Fruit fly (Drosophila melanogaster) whole organism, prepupa: ENCODE results near the gene mio.

Experiments used
- Blimp-1 ChIP-seq: fragments of 200-800 bp; sonication (Bioruptor generic); optimal IDR thresholded peaks from 3 replicates; lab custom pipeline; 2017; ENCODE audit warnings: missing biosample characterization, missing genetic modification characterization, mild to moderate bottlenecking, moderate library complexity, missing genetic modification reagents
- CG10669 ChIP-seq: fragments of 200-800 bp; sonication (Bioruptor generic); optimal IDR thresholded peaks from 3 replicates; lab custom pipeline; 2018; ENCODE audit warnings: missing biosample characterization, mild to moderate bottlenecking, missing genetic modification characterization, moderate library complexity
- CG11294 ChIP-seq: fragments of 200-800 bp; sonication (Bioruptor generic); IDR thresholded peaks from 2 replicates; pipeline ENCODE4 v1.3.6; 2022; ENCODE audit warnings: missing biosample characterization, missing genetic modification characterization
- CG11762 ChIP-seq: fragments of 200-800 bp; sonication (Bioruptor generic); optimal IDR thresholded peaks from 3 replicates; lab custom pipeline; 2016; ENCODE audit warnings: missing biosample characterization, missing genetic modification characterization; ENCODE audit not compliant: insufficient read depth
- CG11902 ChIP-seq: fragments of 200-800 bp; sonication (Bioruptor generic); optimal IDR thresholded peaks from 3 replicates; lab custom pipeline; 2016; ENCODE audit warnings: missing biosample characterization, missing genetic modification characterization
- CG15336 ChIP-seq: fragments of 200-800 bp; sonication (Bioruptor generic); IDR thresholded peaks from 2 replicates; pipeline ENCODE4 v1.3.6; 2022; ENCODE audit warnings: missing biosample characterization, missing genetic modification characterization
- CG1621 ChIP-seq: fragments of 200-800 bp; sonication (Bioruptor generic); optimal IDR thresholded peaks from 3 replicates; lab custom pipeline; 2018; ENCODE audit warnings: missing biosample characterization, mild to moderate bottlenecking, missing genetic modification characterization
- CG16779 ChIP-seq: fragments of 200-800 bp; sonication (Bioruptor generic); optimal IDR thresholded peaks from 3 replicates; lab custom pipeline; 2017; ENCODE audit warnings: missing biosample characterization, mild to moderate bottlenecking, missing genetic modification characterization
- CG3032 ChIP-seq: fragments of 200-800 bp; optimal IDR thresholded peaks from 2 replicates; lab custom pipeline; 2019; ENCODE audit warnings: missing biosample characterization, mild to moderate bottlenecking, missing genetic modification characterization, moderate library complexity
- CG31627 ChIP-seq: fragments of 200-800 bp; sonication (Bioruptor generic); optimal IDR thresholded peaks from 3 replicates; lab custom pipeline; 2016; ENCODE audit warnings: missing biosample characterization, missing genetic modification characterization
- CG32006 ChIP-seq: fragments of 200-800 bp; sonication (Bioruptor generic); optimal IDR thresholded peaks from 3 replicates; lab custom pipeline; 2017; ENCODE audit warnings: missing biosample characterization, mild to moderate bottlenecking, missing genetic modification characterization
- CG34406 ChIP-seq: fragments of 200-800 bp; sonication (Bioruptor generic); optimal IDR thresholded peaks from 3 replicates; lab custom pipeline; 2016; ENCODE audit warnings: missing biosample characterization, missing genetic modification characterization
- CG3919 ChIP-seq: fragments of 200-800 bp; sonication (Bioruptor generic); optimal IDR thresholded peaks from 3 replicates; lab custom pipeline; 2016; ENCODE audit warnings: missing biosample characterization, missing genetic modification characterization
- CG4318 ChIP-seq: fragments of 200-800 bp; sonication (Bioruptor generic); optimal IDR thresholded peaks from 3 replicates; lab custom pipeline; 2017; ENCODE audit warnings: missing biosample characterization, mild to moderate bottlenecking, missing genetic modification characterization
- CG6276 ChIP-seq: fragments of 200-800 bp; sonication (Bioruptor generic); optimal IDR thresholded peaks from 2 replicates; lab custom pipeline; 2017; ENCODE audit warnings: missing biosample characterization, mild to moderate bottlenecking, missing genetic modification characterization
- CG6792 ChIP-seq: fragments of 200-800 bp; sonication (Bioruptor generic); optimal IDR thresholded peaks from 3 replicates; lab custom pipeline; 2016; ENCODE audit warnings: missing biosample characterization, missing genetic modification characterization
- CG6808 ChIP-seq: fragments of 200-800 bp; sonication (Bioruptor generic); optimal IDR thresholded peaks from 3 replicates; lab custom pipeline; 2017; ENCODE audit warnings: missing biosample characterization, missing genetic modification characterization, mild to moderate bottlenecking, moderate library complexity, missing genetic modification reagents
- CG6854 ChIP-seq: fragments of 200-800 bp; sonication (Bioruptor generic); optimal IDR thresholded peaks from 2 replicates; lab custom pipeline; 2017; ENCODE audit warnings: missing biosample characterization, mild to moderate bottlenecking, missing genetic modification characterization
- CG7368 ChIP-seq: fragments of 200-800 bp; sonication (Bioruptor generic); optimal IDR thresholded peaks from 3 replicates; lab custom pipeline; 2016; ENCODE audit warnings: missing biosample characterization, missing genetic modification characterization
- CG8119 ChIP-seq: fragments of 200-800 bp; sonication (Bioruptor generic); IDR thresholded peaks from 3 replicates; pipeline ENCODE4 v1.3.6; 2022; ENCODE audit warnings: missing biosample characterization, missing genetic modification characterization
- CG8319 ChIP-seq: fragments of 200-800 bp; sonication (Bioruptor generic); optimal IDR thresholded peaks from 3 replicates; lab custom pipeline; 2016; ENCODE audit warnings: missing biosample characterization, missing genetic modification characterization
- CG8632 ChIP-seq: fragments of 200-800 bp; sonication (Bioruptor generic); optimal IDR thresholded peaks from 3 replicates; lab custom pipeline; 2016; ENCODE audit warnings: missing biosample characterization, missing genetic modification characterization
- CG9139 ChIP-seq: fragments of 200-800 bp; sonication (Bioruptor generic); optimal IDR thresholded peaks from 3 replicates; lab custom pipeline; 2017; ENCODE audit warnings: missing biosample characterization, mild to moderate bottlenecking, missing genetic modification characterization
- Eip75B ChIP-seq: fragments of 200-800 bp; sonication (Bioruptor generic); optimal IDR thresholded peaks from 3 replicates; lab custom pipeline; 2016; ENCODE audit warnings: missing biosample characterization, missing genetic modification characterization
- Eip78C ChIP-seq: fragments of 200-800 bp; sonication (Bioruptor generic); peaks from one replicate; lab custom pipeline; 2016; ENCODE audit warnings: missing biosample characterization, missing genetic modification characterization
- Eip93F ChIP-seq: fragments of 200-800 bp; sonication (Bioruptor generic); optimal IDR thresholded peaks from 2 replicates; lab custom pipeline; 2016; ENCODE audit warnings: missing biosample characterization, mild to moderate bottlenecking, missing genetic modification characterization
- Ets21C ChIP-seq: fragments of 200-800 bp; sonication (Bioruptor generic); optimal IDR thresholded peaks from 3 replicates; lab custom pipeline; 2016; ENCODE audit warnings: missing biosample characterization, missing genetic modification characterization
- Ets96B ChIP-seq: fragments of 200-800 bp; optimal IDR thresholded peaks from 2 replicates; lab custom pipeline; 2019; ENCODE audit warnings: missing biosample characterization, mild to moderate bottlenecking, missing genetic modification characterization, moderate library complexity
- Hr38 ChIP-seq: sonication (Bioruptor generic); optimal IDR thresholded peaks from 2 replicates; lab custom pipeline; 2016; ENCODE audit warnings: missing biosample characterization, missing genetic modification characterization
- Hr39 ChIP-seq: fragments of 200-800 bp; sonication (Bioruptor generic); optimal IDR thresholded peaks from 2 replicates; lab custom pipeline; 2016; ENCODE audit warnings: missing biosample characterization, missing genetic modification characterization
- Hr4 ChIP-seq: fragments of 200-800 bp; sonication (Bioruptor generic); optimal IDR thresholded peaks from 3 replicates; lab custom pipeline; 2016; ENCODE audit warnings: missing biosample characterization, missing genetic modification characterization
- Met ChIP-seq: fragments of 200-800 bp; sonication (Bioruptor generic); optimal IDR thresholded peaks from 3 replicates; lab custom pipeline; 2016; ENCODE audit warnings: missing biosample characterization, missing genetic modification characterization
- OdsH ChIP-seq: fragments of 200-800 bp; sonication (Bioruptor generic); optimal IDR thresholded peaks from 3 replicates; lab custom pipeline; 2016; ENCODE audit warnings: missing biosample characterization, missing genetic modification characterization
- Smox ChIP-seq: fragments of 200-800 bp; sonication (Bioruptor generic); optimal IDR thresholded peaks from 3 replicates; lab custom pipeline; 2016; ENCODE audit warnings: missing biosample characterization, missing genetic modification characterization
- Sox102F ChIP-seq: fragments of 200-800 bp; sonication (Bioruptor generic); optimal IDR thresholded peaks from 2 replicates; lab custom pipeline; 2016; ENCODE audit warnings: missing biosample characterization, mild to moderate bottlenecking, missing genetic modification characterization
- Sox15 ChIP-seq: fragments of 200-800 bp; sonication (Bioruptor generic); optimal IDR thresholded peaks from 3 replicates; lab custom pipeline; 2016; ENCODE audit warnings: missing biosample characterization, missing genetic modification characterization
- achi ChIP-seq: fragments of 200-800 bp; sonication (Bioruptor generic); optimal IDR thresholded peaks from 3 replicates; lab custom pipeline; 2016; ENCODE audit warnings: missing biosample characterization, missing genetic modification characterization
- acj6 ChIP-seq: fragments of 200-800 bp; sonication (Bioruptor generic); optimal IDR thresholded peaks from 3 replicates; lab custom pipeline; 2016; ENCODE audit warnings: missing biosample characterization, missing genetic modification characterization
- cyc ChIP-seq: fragments of 200-800 bp; sonication (Bioruptor generic); optimal IDR thresholded peaks from 3 replicates; lab custom pipeline; 2016; ENCODE audit warnings: missing biosample characterization, missing genetic modification characterization
- dac ChIP-seq: fragments of 200-800 bp; sonication (Bioruptor generic); optimal IDR thresholded peaks from 2 replicates; lab custom pipeline; 2017; ENCODE audit warnings: missing biosample characterization, mild to moderate bottlenecking, missing genetic modification characterization
- dsx ChIP-seq: fragments of 200-800 bp; optimal IDR thresholded peaks from 3 replicates; lab custom pipeline; 2019; ENCODE audit warnings: missing biosample characterization, mild to moderate bottlenecking, missing genetic modification characterization, moderate library complexity; ENCODE audit not compliant: poor library complexity, severe bottlenecking
- eg ChIP-seq: fragments of 200-800 bp; sonication (Bioruptor generic); IDR thresholded peaks from 3 replicates; pipeline ENCODE4 v1.3.6; 2022; ENCODE audit warnings: missing biosample characterization, missing genetic modification characterization
- esn ChIP-seq: fragments of 200-800 bp; sonication (Bioruptor generic); optimal IDR thresholded peaks from 2 replicates; lab custom pipeline; 2016; ENCODE audit warnings: missing biosample characterization, mild to moderate bottlenecking, missing genetic modification characterization, moderate library complexity
- fd85E ChIP-seq: fragments of 200-800 bp; sonication (Bioruptor generic); optimal IDR thresholded peaks from 3 replicates; lab custom pipeline; 2016; ENCODE audit warnings: missing biosample characterization, missing genetic modification characterization
- fkh ChIP-seq: fragments of 200-800 bp; sonication (Bioruptor generic); optimal IDR thresholded peaks from 3 replicates; lab custom pipeline; 2017; ENCODE audit warnings: missing biosample characterization, mild to moderate bottlenecking, missing genetic modification characterization, moderate library complexity
- lz ChIP-seq: fragments of 200-800 bp; sonication (Bioruptor generic); optimal IDR thresholded peaks from 3 replicates; lab custom pipeline; 2016; ENCODE audit warnings: missing biosample characterization, missing genetic modification characterization
- net ChIP-seq: fragments of 200-800 bp; sonication (Bioruptor generic); optimal IDR thresholded peaks from 3 replicates; lab custom pipeline; 2016; ENCODE audit warnings: missing biosample characterization, missing genetic modification characterization
- pdm3 ChIP-seq: fragments of 200-800 bp; sonication (Bioruptor generic); optimal IDR thresholded peaks from 3 replicates; lab custom pipeline; 2016; ENCODE audit warnings: missing biosample characterization, missing genetic modification characterization
- salr ChIP-seq, 2 experiments: fragments of 200-800 bp; sonication (Bioruptor generic); optimal IDR thresholded peaks; 3 replicates each; lab custom pipeline; 2016 to 2018; ENCODE audit warnings: missing biosample characterization in 2 of 2, missing genetic modification characterization in 2 of 2, mild to moderate bottlenecking in 1 of 2
- ss ChIP-seq, 2 experiments: fragments of 200-800 bp; sonication (Bioruptor generic); optimal IDR thresholded peaks; 2 replicates in 1 of 2; 3 replicates in 1 of 2; lab custom pipeline; 2017 to 2018; ENCODE audit warnings: mild to moderate bottlenecking in 2 of 2, missing biosample characterization in 2 of 2, missing genetic modification characterization in 2 of 2, moderate library complexity in 1 of 2
- topi ChIP-seq: fragments of 200-800 bp; sonication (Bioruptor generic); optimal IDR thresholded peaks from 3 replicates; lab custom pipeline; 2016; ENCODE audit warnings: missing biosample characterization, missing genetic modification characterization
- vri ChIP-seq: fragments of 200-800 bp; sonication (Bioruptor generic); optimal IDR thresholded peaks from 3 replicates; lab custom pipeline; 2016; ENCODE audit warnings: missing biosample characterization, mild to moderate bottlenecking, missing genetic modification characterization

The mio gene

dm6 chr2L:2201107-2201561, 16.0 kb upstream of the mio start:
- TF ChIP-seq dac, result peak; percentile 89
- peak; percentile 83 for TF ChIP-seq dsx (GFP tag; lab: Kevin White, UChicago)
- peak; percentile 91 for TF ChIP-seq acj6 (GFP tag; lab: Kevin White, UChicago)
- peak; percentile 83 for TF ChIP-seq lz (GFP tag; lab: Kevin White, UChicago)
- TF ChIP-seq Eip75B, result peak; percentile 89
- TF ChIP-seq CG6854 (GFP tag; lab: Kevin White, UChicago), result no peak
- TF ChIP-seq CG34406 (GFP tag; lab: Kevin White, UChicago), result peak; percentile 83
- TF ChIP-seq CG31627, result peak; percentile 83
- peak; percentile 79 for TF ChIP-seq Sox15 (GFP tag; lab: Kevin White, UChicago)
- TF ChIP-seq fkh (GFP tag; lab: Kevin White, UChicago), result peak; percentile 90
- peak; percentile 75 to 99 for TF ChIP-seq salr (GFP tag; optimal IDR thresholded peaks at IDR 0.05; lab: Kevin White, UChicago)
- TF ChIP-seq CG11902 (GFP tag; lab: Kevin White, UChicago), result peak; percentile 69
- TF ChIP-seq CG8119 (GFP tag; lab: Robert Waterston, UW), result peak; percentile 93
- TF ChIP-seq CG6792 (GFP tag; lab: Kevin White, UChicago), result peak; percentile 82
- TF ChIP-seq Ets96B (tag; lab: Kevin White, UChicago), result peak; percentile 85
- TF ChIP-seq CG6808 (GFP tag; lab: Kevin White, UChicago), result peak; percentile 87
- peak; percentile 86 for TF ChIP-seq esn (GFP tag; lab: Kevin White, UChicago)
- no peak for TF ChIP-seq Eip93F (GFP tag; lab: Kevin White, UChicago)
- peak; percentile 65 for TF ChIP-seq CG9139 (GFP tag; lab: Kevin White, UChicago)
- TF ChIP-seq fd85E (GFP tag; lab: Kevin White, UChicago), result peak; percentile 48
- TF ChIP-seq Sox102F (GFP tag; lab: Kevin White, UChicago), result peak; percentile 72
- TF ChIP-seq Blimp-1 (GFP tag; lab: Kevin White, UChicago), result peak; percentile 36
- TF ChIP-seq CG32006 (GFP tag; lab: Kevin White, UChicago), result peak; percentile 99
- peak; percentile 86 for TF ChIP-seq CG11294
- TF ChIP-seq CG15336, result peak; percentile 93
- peak; percentile 96 for TF ChIP-seq Hr4 (GFP tag; lab: Kevin White, UChicago)
- TF ChIP-seq Smox (GFP tag; lab: Kevin White, UChicago), result peak; percentile 80
- TF ChIP-seq Ets21C (GFP tag; lab: Kevin White, UChicago), result peak; percentile 75
- no peak for TF ChIP-seq Hr38 (GFP tag; lab: Kevin White, UChicago)
- TF ChIP-seq Eip78C (GFP tag; lab: Kevin White, UChicago), result peak; percentile 96
- peak; percentile 90 for TF ChIP-seq achi (GFP tag; lab: Kevin White, UChicago)
- TF ChIP-seq ss (GFP tag; optimal IDR thresholded peaks at IDR 0.05; lab: Kevin White, UChicago), result peak; percentile 67 to 76
- peak; percentile 80 for TF ChIP-seq cyc (GFP tag; lab: Kevin White, UChicago)
- peak; percentile 91 for TF ChIP-seq net (GFP tag; lab: Kevin White, UChicago)
- peak; percentile 96 for TF ChIP-seq CG4318 (GFP tag; lab: Kevin White, UChicago)
- peak; percentile 79 for TF ChIP-seq CG11762 (GFP tag; lab: Kevin White, UChicago)
- peak; percentile 63 for TF ChIP-seq vri
- TF ChIP-seq CG3919 (GFP tag; lab: Kevin White, UChicago), result peak; percentile 92
- peak; percentile 79 for TF ChIP-seq CG8632 (GFP tag; lab: Kevin White, UChicago)
- peak; percentile 91 for TF ChIP-seq eg (GFP tag; lab: Robert Waterston, UW)
- peak; percentile 97 for TF ChIP-seq CG6276 (GFP tag; lab: Kevin White, UChicago)
- TF ChIP-seq topi (GFP tag; lab: Kevin White, UChicago), result peak; percentile 87
- peak; percentile 94 for TF ChIP-seq OdsH (GFP tag; lab: Kevin White, UChicago)
- peak; percentile 85 for TF ChIP-seq CG10669
- peak; percentile 66 for TF ChIP-seq CG8319 (GFP tag; lab: Kevin White, UChicago)
- peak; percentile 72 for TF ChIP-seq CG7368 (GFP tag; lab: Kevin White, UChicago)
- peak; percentile 85 for TF ChIP-seq CG3032
- peak; percentile 83 for TF ChIP-seq Met
- TF ChIP-seq CG1621 (tag; lab: Kevin White, UChicago), result peak; percentile 67
- TF ChIP-seq pdm3 (GFP tag; lab: Kevin White, UChicago), result peak; percentile 89
- peak; percentile 91 for TF ChIP-seq CG16779
- peak; percentile 81 for TF ChIP-seq Hr39 (GFP tag; lab: Kevin White, UChicago)
